Worm (Caenorhabditis elegans) whole organism, L1 larva: ENCODE measurements around the gene srw-7.

Experiments used
- C04F5.9 ChIP-seq: sonication (generic microtip); optimal IDR thresholded peaks from 2 replicates; lab custom pipeline; 2016; ENCODE audit warnings: missing genetic modification characterization, missing compliant biosample characterization
- C34B4.2 ChIP-seq: sonication (generic microtip); optimal IDR thresholded peaks from 2 replicates; lab custom pipeline; 2017; ENCODE audit warnings: mild to moderate bottlenecking, missing genetic modification characterization, missing compliant biosample characterization
- aha-1 ChIP-seq: fragments of 150-350 bp; optimal IDR thresholded peaks from 2 replicates; lab custom pipeline; 2014; ENCODE audit warnings: missing biosample characterization, missing genetic modification characterization
- alr-1 ChIP-seq: fragments of 200-800 bp; sonication (Bioruptor generic); optimal IDR thresholded peaks from 2 replicates; lab custom pipeline; 2018; ENCODE audit warnings: borderline replicate concordance, mild to moderate bottlenecking, missing genetic modification characterization, missing compliant biosample characterization
- aly-2 ChIP-seq: fragments of 150-350 bp; optimal IDR thresholded peaks from 2 replicates; lab custom pipeline; 2014; ENCODE audit warnings: missing biosample characterization, missing genetic modification characterization
- blmp-1 ChIP-seq: fragments of 150-350 bp; optimal IDR thresholded peaks from 2 replicates; lab custom pipeline; 2014; ENCODE audit warnings: missing biosample characterization, missing genetic modification characterization
- ceh-63 ChIP-seq: fragments of 200-800 bp; sonication (Bioruptor generic); optimal IDR thresholded peaks from 2 replicates; lab custom pipeline; 2018; ENCODE audit warnings: mild to moderate bottlenecking, missing genetic modification characterization, missing compliant biosample characterization
- ceh-82 ChIP-seq, 3 experiments: fragments of 150-350 bp in 1 of 3; sonication (generic microtip) in 2 of 3; optimal IDR thresholded peaks; 2 replicates each; lab custom pipeline; 2014 to 2017; ENCODE audit warnings: missing biosample characterization in 3 of 3, missing genetic modification characterization in 3 of 3
- dpl-1 ChIP-seq, 3 experiments: fragments of 150-350 bp in 2 of 3; sonication (generic microtip) in 1 of 3; optimal IDR thresholded peaks; 2 replicates each; lab custom pipeline; 2014 to 2017; ENCODE audit warnings: missing biosample characterization in 3 of 3, missing genetic modification characterization in 3 of 3, missing genetic modification reagents in 3 of 3
- dsc-1 ChIP-seq: sonication (generic microtip); optimal IDR thresholded peaks from 2 replicates; lab custom pipeline; 2016; ENCODE audit warnings: mild to moderate bottlenecking, missing genetic modification characterization, missing compliant biosample characterization
- efl-1 ChIP-seq, 4 experiments: fragments of 150-350 bp; optimal IDR thresholded peaks in 3 of 4; peaks in 1 of 4; 1 replicate in 1 of 4; 2 replicates in 3 of 4; lab custom pipeline; 2014; ENCODE audit warnings: missing biosample characterization in 2 of 4, missing genetic modification characterization in 2 of 4, missing genetic modification reagents in 2 of 4
- egl-13 ChIP-seq: sonication (generic microtip); optimal IDR thresholded peaks from 2 replicates; lab custom pipeline; 2016; ENCODE audit warnings: missing genotype, missing genetic modification reagents, missing genetic modification characterization, missing compliant biosample characterization
- egl-27 ChIP-seq, 2 experiments: fragments of 150-350 bp in 1 of 2; sonication (generic microtip); optimal IDR thresholded peaks; 3 replicates each; lab custom pipeline; 2017 to 2018; ENCODE audit warnings: missing biosample characterization in 2 of 2, missing genetic modification characterization in 2 of 2, missing genetic modification reagents in 2 of 2
- elt-2 ChIP-seq: sonication (generic microtip); optimal IDR thresholded peaks from 2 replicates; lab custom pipeline; 2016; ENCODE audit warnings: missing genetic modification characterization, mild to moderate bottlenecking, inconsistent platforms, missing compliant biosample characterization, missing genetic modification reagents
- elt-3 ChIP-seq, 6 experiments: fragments of 150-350 bp in 1 of 6; sonication (generic microtip); optimal IDR thresholded peaks; 2 replicates each; lab custom pipeline; 2017 to 2018; ENCODE audit warnings: missing biosample characterization in 6 of 6, missing genetic modification characterization in 6 of 6, inconsistent platforms in 1 of 6
- fkh-10 ChIP-seq: sonication (generic microtip); optimal IDR thresholded peaks from 2 replicates; lab custom pipeline; 2017; ENCODE audit warnings: missing biosample characterization, missing genetic modification reagents, missing genetic modification characterization
- fos-1 ChIP-seq: fragments of 150-350 bp; optimal IDR thresholded peaks from 2 replicates; lab custom pipeline; 2014; ENCODE audit warnings: missing biosample characterization, missing genetic modification characterization
- hlh-17 ChIP-seq: fragments of 200-800 bp; sonication (Bioruptor generic); optimal IDR thresholded peaks from 2 replicates; lab custom pipeline; 2018; ENCODE audit warnings: missing genetic modification characterization, mild to moderate bottlenecking, missing compliant biosample characterization, moderate library complexity, borderline replicate concordance
- hlh-4 ChIP-seq: sonication (generic microtip); optimal IDR thresholded peaks from 2 replicates; lab custom pipeline; 2016; ENCODE audit warnings: mild to moderate bottlenecking, missing genetic modification characterization, missing compliant biosample characterization
- isw-1 ChIP-seq: fragments of 200-800 bp; sonication (Bioruptor generic); IDR thresholded peaks from 2 replicates; pipeline ENCODE4 v1.3.6; 2022; ENCODE audit warnings: missing genetic modification characterization, missing compliant biosample characterization
- lin-13 ChIP-seq: fragments of 150-350 bp; optimal IDR thresholded peaks from 2 replicates; lab custom pipeline; 2014; ENCODE audit warnings: missing biosample characterization, missing genetic modification reagents, missing genetic modification characterization
- lin-14 ChIP-seq: fragments of 200-800 bp; sonication (Bioruptor generic); optimal IDR thresholded peaks from 2 replicates; lab custom pipeline; 2018; ENCODE audit warnings: mild to moderate bottlenecking, missing genetic modification characterization, moderate library complexity, missing compliant biosample characterization
- lin-15B ChIP-seq: fragments of 150-350 bp; sonication (generic microtip); optimal IDR thresholded peaks from 3 replicates; lab custom pipeline; 2014; ENCODE audit warnings: missing biosample characterization, missing genetic modification characterization
- lin-39 ChIP-seq: fragments of 150-350 bp; optimal IDR thresholded peaks from 2 replicates; lab custom pipeline; 2014; ENCODE audit warnings: missing biosample characterization, missing genetic modification reagents, missing genetic modification characterization
- lir-3 ChIP-seq: sonication (generic microtip); optimal IDR thresholded peaks from 2 replicates; lab custom pipeline; 2016; ENCODE audit warnings: mild to moderate bottlenecking, missing genetic modification characterization, moderate library complexity, missing compliant biosample characterization; ENCODE audit not compliant: poor library complexity
- mef-2 ChIP-seq: fragments of 150-350 bp; optimal IDR thresholded peaks from 2 replicates; lab custom pipeline; 2014; ENCODE audit warnings: missing biosample characterization, missing genetic modification characterization
- mep-1 ChIP-seq: fragments of 150-350 bp; optimal IDR thresholded peaks from 2 replicates; lab custom pipeline; 2014; ENCODE audit warnings: missing biosample characterization, missing genetic modification characterization
- nhr-12 ChIP-seq: sonication (generic microtip); optimal IDR thresholded peaks from 2 replicates; lab custom pipeline; 2017; ENCODE audit warnings: missing biosample characterization, missing genetic modification characterization
- nhr-19 ChIP-seq: fragments of 200-800 bp; sonication (Bioruptor generic); conservative IDR thresholded peaks from 2 replicates; pipeline ENCODE4 v1.3.6; 2022; ENCODE audit warnings: missing genetic modification characterization, missing compliant biosample characterization
- nhr-237 ChIP-seq: fragments of 150-350 bp; optimal IDR thresholded peaks from 2 replicates; lab custom pipeline; 2014; ENCODE audit warnings: missing biosample characterization, missing genetic modification characterization
- nhr-76 ChIP-seq: sonication (generic microtip); optimal IDR thresholded peaks from 2 replicates; lab custom pipeline; 2017; ENCODE audit warnings: missing biosample characterization, missing genetic modification characterization
- nhr-85 ChIP-seq: sonication (generic microtip); peaks from one replicate; lab custom pipeline; 2016; ENCODE audit warnings: missing genetic modification characterization, inconsistent platforms, missing compliant biosample characterization
- nhr-90 ChIP-seq: sonication (generic microtip); optimal IDR thresholded peaks from 2 replicates; lab custom pipeline; 2016; ENCODE audit warnings: mild to moderate bottlenecking, missing genetic modification characterization, missing compliant biosample characterization; ENCODE audit not compliant: poor library complexity
- pag-3 ChIP-seq: sonication (generic microtip); optimal IDR thresholded peaks from 2 replicates; lab custom pipeline; 2017; ENCODE audit warnings: missing genetic modification characterization, mild to moderate bottlenecking, missing compliant biosample characterization, antibody characterized with exemption, borderline replicate concordance; ENCODE audit not compliant: insufficient read depth
- pqm-1 ChIP-seq: sonication (generic microtip); optimal IDR thresholded peaks from 3 replicates; lab custom pipeline; 2017; ENCODE audit warnings: missing biosample characterization, missing genetic modification characterization
- skn-1 ChIP-seq: fragments of 150-350 bp; optimal IDR thresholded peaks from 2 replicates; lab custom pipeline; 2014; ENCODE audit warnings: missing biosample characterization, missing genetic modification characterization
- sox-4 ChIP-seq: sonication (generic microtip); optimal IDR thresholded peaks from 2 replicates; lab custom pipeline; 2016; ENCODE audit warnings: missing genetic modification characterization, missing compliant biosample characterization
- sup-37 ChIP-seq: fragments of 200-800 bp; sonication (Bioruptor generic); optimal IDR thresholded peaks from 2 replicates; lab custom pipeline; 2018; ENCODE audit warnings: mild to moderate bottlenecking, missing genetic modification characterization, missing compliant biosample characterization
- swsn-7 ChIP-seq: sonication (generic microtip); optimal IDR thresholded peaks from 2 replicates; lab custom pipeline; 2016; ENCODE audit warnings: missing genetic modification characterization, missing compliant biosample characterization
- tbx-2 ChIP-seq: sonication (generic microtip); optimal IDR thresholded peaks from 2 replicates; lab custom pipeline; 2016; ENCODE audit warnings: missing genetic modification characterization, missing compliant biosample characterization
- unc-62 ChIP-seq: fragments of 150-350 bp; optimal IDR thresholded peaks from 2 replicates; lab custom pipeline; 2014; ENCODE audit warnings: missing biosample characterization, missing genetic modification reagents, missing genetic modification characterization
- unc-86 ChIP-seq: sonication (generic microtip); optimal IDR thresholded peaks from 2 replicates; lab custom pipeline; 2016; ENCODE audit warnings: missing genetic modification characterization, missing compliant biosample characterization
- unc-98 ChIP-seq: fragments of 200-800 bp; sonication (Bioruptor generic); IDR thresholded peaks from 2 replicates; pipeline ENCODE4 v1.3.6; 2022; ENCODE audit warnings: missing genetic modification characterization, missing compliant biosample characterization
- xbp-1 ChIP-seq: sonication (generic microtip); optimal IDR thresholded peaks from 2 replicates; lab custom pipeline; 2016; ENCODE audit warnings: missing genetic modification characterization, missing compliant biosample characterization
- zag-1 ChIP-seq: fragments of 150-350 bp; optimal IDR thresholded peaks from 2 replicates; lab custom pipeline; 2014; ENCODE audit warnings: missing biosample characterization, missing genetic modification characterization
- ztf-4 ChIP-seq: fragments of 150-350 bp; optimal IDR thresholded peaks from 2 replicates; lab custom pipeline; 2014; ENCODE audit warnings: missing biosample characterization, missing genetic modification characterization

Gene srw-7

ce11 chrV:3807846-3808245, 1.8 kb downstream of the srw-7 start:
- no peak for TF ChIP-seq ztf-4
- TF ChIP-seq hlh-17 (GFP tag; lab: Kevin White, UChicago) = no peak
- TF ChIP-seq swsn-7 (tag; lab: Kevin White, UChicago) = no peak
- TF ChIP-seq egl-13 = no peak
- TF ChIP-seq mep-1 = no peak
- TF ChIP-seq lin-13 (GFP tag; lab: Kevin White, UChicago) = no peak
- no peak for TF ChIP-seq nhr-76 (tag; lab: Kevin White, UChicago)
- no peak for TF ChIP-seq unc-62 (GFP tag; lab: Kevin White, UChicago)
- TF ChIP-seq mef-2 (tag; lab: Kevin White, UChicago) = no peak
- no peak for TF ChIP-seq egl-27 (tag; optimal IDR thresholded peaks at IDR 0.05; lab: Kevin White, UChicago)
- no peak for TF ChIP-seq C34B4.2 (tag; lab: Kevin White, UChicago)
- no peak for TF ChIP-seq dpl-1 (GFP tag; optimal IDR thresholded peaks at IDR 0.05; lab: Kevin White, UChicago)
- TF ChIP-seq elt-3 (tag; optimal IDR thresholded peaks at IDR 0.05; lab: Kevin White, UChicago) = no peak
- no peak for TF ChIP-seq nhr-237 (tag; lab: Kevin White, UChicago)
- no peak for TF ChIP-seq elt-2 (tag; lab: Kevin White, UChicago)
- TF ChIP-seq lin-15B (tag; lab: Kevin White, UChicago) = no peak
- TF ChIP-seq lin-39 (tag; lab: Kevin White, UChicago) = no peak
- no peak for TF ChIP-seq fkh-10

DNA sequence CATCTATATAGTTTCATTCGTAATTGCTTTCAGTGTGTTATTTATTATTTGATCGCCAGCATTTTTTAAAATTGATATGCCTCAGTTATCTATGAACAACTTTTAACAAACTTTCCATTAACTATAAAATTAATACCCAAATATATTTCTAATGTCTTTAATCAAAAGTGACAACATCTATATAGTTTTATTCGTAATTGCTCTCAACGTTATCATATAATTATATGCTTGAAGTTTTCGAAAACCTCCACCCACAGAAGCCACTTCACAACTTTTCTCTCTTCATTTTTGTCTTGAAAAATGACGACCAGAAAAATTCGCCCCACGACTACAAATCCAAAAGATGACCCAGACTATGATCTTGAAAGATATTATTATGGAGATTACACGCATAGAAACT, 2.3 kb downstream of the srw-7 start, which contains the start of gene srw-6:
srw-6 (plus strand) TSS at position 301 of the 400 bp plus-strand sequence.
- TF ChIP-seq efl-1 (optimal IDR thresholded peaks at IDR 0.05; lab: Kevin White, UChicago) (no peak), efl-1 (GFP tag; optimal IDR thresholded peaks at IDR 0.05 in 1 of 2; lab: Kevin White, UChicago) (no peak), C04F5.9 (tag; lab: Kevin White, UChicago) (no peak), elt-2 (tag; lab: Kevin White, UChicago) (no peak), ceh-63 (GFP tag; lab: Kevin White, UChicago) (no peak), pqm-1 (tag; lab: Kevin White, UChicago) (no peak), nhr-237 (tag; lab: Kevin White, UChicago) (no peak), nhr-19 (GFP tag; lab: Robert Waterston, UW) (no peak)
- TF ChIP-seq, all 84 proteins: peak for 0

DNA sequence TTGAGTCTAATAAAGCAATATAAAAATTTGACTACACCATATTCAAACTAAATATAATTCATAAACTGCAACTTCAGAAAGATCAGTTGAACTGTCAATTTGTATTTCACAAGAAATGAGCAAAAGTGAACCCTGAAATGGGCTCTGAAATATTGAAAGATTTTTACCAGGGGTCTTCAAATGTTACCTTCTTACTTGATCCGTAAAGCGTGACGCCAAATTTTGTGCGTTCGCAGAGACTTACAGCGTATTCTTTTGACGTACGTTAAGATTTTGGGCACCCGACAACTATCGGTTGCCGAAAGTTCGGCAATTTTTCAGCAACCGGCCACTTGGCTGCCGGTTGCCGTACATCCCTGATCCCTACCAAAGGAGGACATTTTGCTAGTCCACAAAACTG, 4.0 kb downstream of the srw-7 start:
- no peak for TF ChIP-seq unc-86 (tag; lab: Kevin White, UChicago)
- TF ChIP-seq efl-1 (optimal IDR thresholded peaks at IDR 0.05; lab: Kevin White, UChicago) = no peak
- TF ChIP-seq efl-1 (GFP tag; optimal IDR thresholded peaks at IDR 0.05 in 1 of 2; lab: Kevin White, UChicago) = peak in 1 of 2 experiments; percentile 59
- no peak for TF ChIP-seq alr-1 (tag; lab: Kevin White, UChicago)
- no peak for TF ChIP-seq nhr-12 (tag; lab: Kevin White, UChicago)
- TF ChIP-seq nhr-85 (tag; lab: Kevin White, UChicago) = peak; percentile 36
- TF ChIP-seq unc-98 (GFP tag; lab: Robert Waterston, UW) = no peak
- no peak for TF ChIP-seq fos-1
- TF ChIP-seq tbx-2 = no peak
- TF ChIP-seq pag-3 (tag; lab: Kevin White, UChicago) = no peak
- TF ChIP-seq xbp-1 = no peak
- TF ChIP-seq, all 84 proteins: peak for 2

DNA sequence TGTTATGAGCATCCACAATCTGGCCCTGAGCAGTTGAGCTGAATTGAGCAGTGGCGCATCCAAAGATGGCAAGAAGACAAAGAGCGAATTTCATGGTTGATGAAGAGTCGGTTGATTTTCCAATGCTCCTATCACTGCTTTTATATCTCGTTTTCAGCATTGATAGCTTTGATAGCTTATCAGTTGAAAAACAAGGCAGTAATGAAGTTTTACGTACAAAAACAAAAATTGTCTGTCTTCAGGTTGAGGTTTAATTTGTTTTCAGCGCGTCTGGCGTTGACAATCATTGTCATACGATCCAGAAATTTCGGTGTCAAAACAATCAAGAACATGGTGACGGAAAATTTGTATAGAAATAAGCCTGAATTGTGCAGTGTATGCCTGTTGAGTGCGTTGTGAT, 5.5 kb downstream of the srw-7 start, which contains the start of gene scl-13:
scl-13 (minus strand) TSS at position 101 of the 400 bp plus-strand sequence.
- TF ChIP-seq sox-4 (tag; lab: Kevin White, UChicago) = no peak
- no peak for TF ChIP-seq ceh-82 (tag; optimal IDR thresholded peaks at IDR 0.05; lab: Kevin White, UChicago)
- TF ChIP-seq fos-1 = no peak
- TF ChIP-seq lir-3 (tag; lab: Kevin White, UChicago) = no peak
- no peak for TF ChIP-seq nhr-90 (tag; lab: Kevin White, UChicago)
- no peak for TF ChIP-seq blmp-1 (tag; lab: Kevin White, UChicago)
- TF ChIP-seq elt-3 (tag; optimal IDR thresholded peaks at IDR 0.05; lab: Kevin White, UChicago) = no peak
- no peak for TF ChIP-seq ceh-63 (GFP tag; lab: Kevin White, UChicago)
- no peak for TF ChIP-seq sup-37 (GFP tag; lab: Kevin White, UChicago)
- TF ChIP-seq nhr-85 (tag; lab: Kevin White, UChicago) = no peak
- no peak for TF ChIP-seq aha-1 (tag; lab: Kevin White, UChicago)
- no peak for TF ChIP-seq zag-1 (tag; lab: Kevin White, UChicago)
- no peak for TF ChIP-seq dsc-1
- no peak for TF ChIP-seq mep-1
- no peak for TF ChIP-seq isw-1 (GFP tag; lab: Robert Waterston, UW)
- no peak for TF ChIP-seq lin-14 (GFP tag; lab: Kevin White, UChicago)
- TF ChIP-seq hlh-4 = no peak
- TF ChIP-seq skn-1 (tag; lab: Kevin White, UChicago) = no peak
- no peak for TF ChIP-seq pqm-1 (tag; lab: Kevin White, UChicago)
- no peak for TF ChIP-seq aly-2 (tag; lab: Kevin White, UChicago)
- TF ChIP-seq, all 84 proteins: peak for 0
